Worm (Caenorhabditis elegans) whole organism, early embryonic: ENCODE data around the gene num-1.

Experiments
- B0310.2 ChIP-seq: sonication (generic microtip); optimal IDR thresholded peaks from 2 replicates; lab custom pipeline; 2016; ENCODE audit warnings: mild to moderate bottlenecking, missing genetic modification characterization, missing compliant biosample characterization
- F13C5.2 ChIP-seq: sonication (generic microtip); optimal IDR thresholded peaks from 2 replicates; lab custom pipeline; 2017; ENCODE audit warnings: mild to moderate bottlenecking, missing genetic modification characterization, inconsistent platforms, missing compliant biosample characterization
- aly-1 ChIP-seq: sonication (generic microtip); optimal IDR thresholded peaks from 2 replicates; lab custom pipeline; 2016; ENCODE audit warnings: missing genetic modification characterization, missing compliant biosample characterization
- ama-1 ChIP-seq: fragments of 150-350 bp; optimal IDR thresholded peaks from 2 replicates; lab custom pipeline; 2014
- ceh-13 ChIP-seq: fragments of 200-800 bp; sonication (Bioruptor generic); optimal IDR thresholded peaks from 2 replicates; lab custom pipeline; 2018; ENCODE audit warnings: mild to moderate bottlenecking, missing genetic modification characterization, missing compliant biosample characterization
- ceh-36 ChIP-seq: sonication (generic microtip); optimal IDR thresholded peaks from 2 replicates; lab custom pipeline; 2016; ENCODE audit warnings: missing genetic modification characterization, inconsistent platforms, missing compliant biosample characterization
- ets-7 ChIP-seq: sonication (generic microtip); optimal IDR thresholded peaks from 2 replicates; lab custom pipeline; 2016; ENCODE audit warnings: missing genotype, missing genetic modification characterization, missing compliant biosample characterization
- flt-1 ChIP-seq: fragments of 200-800 bp; sonication (Bioruptor generic); IDR thresholded peaks from 2 replicates; pipeline ENCODE4 v1.3.6; 2022; ENCODE audit warnings: missing genetic modification characterization, missing compliant biosample characterization
- hmbx-1 ChIP-seq: sonication (generic microtip); optimal IDR thresholded peaks from 2 replicates; lab custom pipeline; 2016; ENCODE audit warnings: mild to moderate bottlenecking, missing genetic modification characterization, missing compliant biosample characterization
- hmg-4 ChIP-seq: fragments of 200-800 bp; sonication (Bioruptor generic); optimal IDR thresholded peaks from 2 replicates; lab custom pipeline; 2018; ENCODE audit warnings: mild to moderate bottlenecking, missing genetic modification characterization, missing compliant biosample characterization
- hnd-1 ChIP-seq: sonication (generic microtip); optimal IDR thresholded peaks from 2 replicates; lab custom pipeline; 2016; ENCODE audit warnings: missing genetic modification characterization, missing compliant biosample characterization
- pes-1 ChIP-seq: fragments of 200-800 bp; sonication (Bioruptor generic); IDR thresholded peaks from 2 replicates; pipeline ENCODE4 v1.3.6; 2022; ENCODE audit warnings: missing genetic modification reagents, missing genetic modification characterization, missing compliant biosample characterization
- scrt-1 ChIP-seq: fragments of 200-800 bp; sonication (Bioruptor generic); IDR thresholded peaks from 2 replicates; pipeline ENCODE4 v1.3.6; 2022; ENCODE audit warnings: missing genetic modification characterization, missing compliant biosample characterization
- sea-1 ChIP-seq: fragments of 200-800 bp; sonication (Bioruptor generic); conservative IDR thresholded peaks from 2 replicates; pipeline ENCODE4 v1.3.6; 2022; ENCODE audit warnings: missing genetic modification characterization, missing compliant biosample characterization
- tbx-11 ChIP-seq: fragments of 200-800 bp; sonication (Bioruptor generic); IDR thresholded peaks from 2 replicates; pipeline ENCODE4 v1.3.6; 2022; ENCODE audit warnings: missing genetic modification characterization, missing compliant biosample characterization
- tbx-37 ChIP-seq: fragments of 200-800 bp; sonication (Bioruptor generic); conservative IDR thresholded peaks from 2 replicates; pipeline ENCODE4 v1.3.6; 2022; ENCODE audit warnings: missing genetic modification reagents, missing genetic modification characterization, missing compliant biosample characterization
- tra-4 ChIP-seq: sonication (generic microtip); optimal IDR thresholded peaks from 2 replicates; lab custom pipeline; 2017; ENCODE audit warnings: missing genetic modification characterization, missing compliant biosample characterization

The num-1 gene

ce11 chrV:20853581-20854161, 24.1 kb downstream of the num-1 start, which contains the start of gene F31D4.5:
F31D4.5 (plus strand) TSS chrV:20854071.
- TF ChIP-seq scrt-1 (GFP tag; lab: Robert Waterston, UW) = no peak
- TF ChIP-seq flt-1 (GFP tag; lab: Robert Waterston, UW) = no peak
- no peak for TF ChIP-seq ceh-13 (GFP tag; lab: Kevin White, UChicago)
- no peak for TF ChIP-seq hmbx-1 (tag; lab: Kevin White, UChicago)
- no peak for TF ChIP-seq B0310.2 (tag; lab: Kevin White, UChicago)

- TF ChIP-seq B0310.2 (tag; lab: Kevin White, UChicago) (no peak), hmbx-1 (tag; lab: Kevin White, UChicago) (no peak), pes-1 (GFP tag; lab: Robert Waterston, UW) (no peak), aly-1 (tag; lab: Kevin White, UChicago) (no peak), scrt-1 (GFP tag; lab: Robert Waterston, UW) (no peak), tra-4 (tag; lab: Kevin White, UChicago) (no peak), ets-7 (tag; lab: Kevin White, UChicago) (no peak), tbx-11 (GFP tag; lab: Robert Waterston, UW) (no peak), ceh-13 (GFP tag; lab: Kevin White, UChicago) (no peak), tbx-37 (GFP tag; lab: Robert Waterston, UW) (no peak), hnd-1 (no peak), hmg-4 (GFP tag; lab: Kevin White, UChicago) (no peak), ama-1 (no peak)
These were observed 31.5 kb downstream of the num-1 start, which contains the start of gene try-4 for ce11 chrV:20861080-20861479. try-4 (minus strand) TSS chrV:20861153.

ce11 chrV:20862681-20863080, 33.1 kb downstream of the num-1 start, which contains the start of gene twk-35:
twk-35 (plus strand) TSS chrV:20862981.
- TF ChIP-seq tra-4 (tag; lab: Kevin White, UChicago) (no peak), hmg-4 (GFP tag; lab: Kevin White, UChicago) (no peak), aly-1 (tag; lab: Kevin White, UChicago) (no peak), tbx-37 (GFP tag; lab: Robert Waterston, UW) (no peak), tbx-11 (GFP tag; lab: Robert Waterston, UW) (no peak), ama-1 (no peak), scrt-1 (GFP tag; lab: Robert Waterston, UW) (no peak), hmbx-1 (tag; lab: Kevin White, UChicago) (no peak), sea-1 (GFP tag; lab: Robert Waterston, UW) (no peak), ceh-36 (tag; lab: Kevin White, UChicago) (no peak), ceh-13 (GFP tag; lab: Kevin White, UChicago) (no peak), ets-7 (tag; lab: Kevin White, UChicago) (no peak), flt-1 (GFP tag; lab: Robert Waterston, UW) (no peak), F13C5.2 (tag; lab: Kevin White, UChicago) (no peak)

- TF ChIP-seq aly-1 (tag; lab: Kevin White, UChicago) (no peak), hnd-1 (no peak), tbx-11 (GFP tag; lab: Robert Waterston, UW) (no peak), B0310.2 (tag; lab: Kevin White, UChicago) (no peak), F13C5.2 (tag; lab: Kevin White, UChicago) (no peak), pes-1 (GFP tag; lab: Robert Waterston, UW) (no peak), sea-1 (GFP tag; lab: Robert Waterston, UW) (no peak), ceh-13 (GFP tag; lab: Kevin White, UChicago) (no peak), ama-1 (no peak), hmg-4 (GFP tag; lab: Kevin White, UChicago) (no peak)
These were observed 36.8 kb downstream of the num-1 start for ce11 chrV:20866406-20866805.

ce11 chrV:20868329-20868728, 38.7 kb downstream of the num-1 start, which contains the start of gene F31D4.8:
F31D4.8 (minus strand) TSS chrV:20868429.
- TF ChIP-seq tra-4 (tag; lab: Kevin White, UChicago) (no peak), aly-1 (tag; lab: Kevin White, UChicago) (no peak), tbx-11 (GFP tag; lab: Robert Waterston, UW) (no peak), B0310.2 (tag; lab: Kevin White, UChicago) (no peak), pes-1 (GFP tag; lab: Robert Waterston, UW) (no peak), sea-1 (GFP tag; lab: Robert Waterston, UW) (no peak), scrt-1 (GFP tag; lab: Robert Waterston, UW) (no peak), hnd-1 (no peak), ets-7 (tag; lab: Kevin White, UChicago) (no peak), ceh-13 (GFP tag; lab: Kevin White, UChicago) (no peak), tbx-37 (GFP tag; lab: Robert Waterston, UW) (no peak), hmbx-1 (tag; lab: Kevin White, UChicago) (no peak), hmg-4 (GFP tag; lab: Kevin White, UChicago) (no peak), F13C5.2 (tag; lab: Kevin White, UChicago) (no peak)

- TF ChIP-seq ets-7 (tag; lab: Kevin White, UChicago) = no peak
- no peak for TF ChIP-seq hmbx-1 (tag; lab: Kevin White, UChicago)
- no peak for TF ChIP-seq hnd-1
- TF ChIP-seq aly-1 (tag; lab: Kevin White, UChicago) = no peak
- no peak for TF ChIP-seq pes-1 (GFP tag; lab: Robert Waterston, UW)
- no peak for TF ChIP-seq tbx-11 (GFP tag; lab: Robert Waterston, UW)
- no peak for TF ChIP-seq sea-1 (GFP tag; lab: Robert Waterston, UW)
- TF ChIP-seq hmg-4 (GFP tag; lab: Kevin White, UChicago) = no peak
- no peak for TF ChIP-seq ama-1
- no peak for TF ChIP-seq ceh-36 (tag; lab: Kevin White, UChicago)
- no peak for TF ChIP-seq B0310.2 (tag; lab: Kevin White, UChicago)
- no peak for TF ChIP-seq tbx-37 (GFP tag; lab: Robert Waterston, UW)
- no peak for TF ChIP-seq ceh-13 (GFP tag; lab: Kevin White, UChicago)
- no peak for TF ChIP-seq tra-4 (tag; lab: Kevin White, UChicago)
These were observed 41.0 kb downstream of the num-1 start for ce11 chrV:20870633-20871032.
